Worm (Caenorhabditis elegans) whole organism, L3 larva: ENCODE data around the gene F59B10.2.

Source experiments
- R02D3.7 ChIP-seq: fragments of 150-350 bp; optimal IDR thresholded peaks from 2 replicates; lab custom pipeline; 2014; ENCODE audit warnings: missing biosample characterization, missing genetic modification characterization
- ceh-16 ChIP-seq: sonication (generic microtip); optimal IDR thresholded peaks from 2 replicates; lab custom pipeline; 2017; ENCODE audit warnings: missing biosample characterization, missing genetic modification characterization
- daf-12 ChIP-seq: fragments of 150-350 bp; optimal IDR thresholded peaks from 2 replicates; lab custom pipeline; 2014; ENCODE audit warnings: missing biosample characterization, missing genetic modification reagents, missing genetic modification characterization
- fkh-10 ChIP-seq: sonication (generic microtip); optimal IDR thresholded peaks from 2 replicates; lab custom pipeline; 2017; ENCODE audit warnings: missing biosample characterization, missing genetic modification reagents, missing genetic modification characterization
- fkh-2 ChIP-seq: fragments of 150-350 bp; optimal IDR thresholded peaks from 2 replicates; lab custom pipeline; 2014; ENCODE audit warnings: missing biosample characterization, missing genetic modification reagents, missing genetic modification characterization
- mdl-1 ChIP-seq: fragments of 150-350 bp; optimal IDR thresholded peaks from 2 replicates; lab custom pipeline; 2014; ENCODE audit warnings: missing biosample characterization, missing genetic modification characterization
- nfya-1 ChIP-seq: sonication (generic microtip); optimal IDR thresholded peaks from 2 replicates; lab custom pipeline; 2017; ENCODE audit warnings: missing genetic modification characterization, mild to moderate bottlenecking, missing compliant biosample characterization, antibody characterized with exemption, moderate library complexity; ENCODE audit not compliant: insufficient read depth
- nhr-12 ChIP-seq: fragments of 150-350 bp; optimal IDR thresholded peaks from 2 replicates; lab custom pipeline; 2014; ENCODE audit warnings: missing biosample characterization, missing genetic modification characterization
- pha-4 ChIP-seq: fragments of 150-350 bp; optimal IDR thresholded peaks from 2 replicates; lab custom pipeline; 2014; ENCODE audit warnings: missing biosample characterization, missing genetic modification reagents, missing genetic modification characterization
- skn-1 ChIP-seq: fragments of 150-350 bp; optimal IDR thresholded peaks from 2 replicates; lab custom pipeline; 2014; ENCODE audit warnings: missing biosample characterization, missing genetic modification characterization
- unc-39 ChIP-seq: sonication (generic microtip); optimal IDR thresholded peaks from 4 replicates; lab custom pipeline; 2017; ENCODE audit warnings: missing biosample characterization, missing genetic modification characterization

DNA sequence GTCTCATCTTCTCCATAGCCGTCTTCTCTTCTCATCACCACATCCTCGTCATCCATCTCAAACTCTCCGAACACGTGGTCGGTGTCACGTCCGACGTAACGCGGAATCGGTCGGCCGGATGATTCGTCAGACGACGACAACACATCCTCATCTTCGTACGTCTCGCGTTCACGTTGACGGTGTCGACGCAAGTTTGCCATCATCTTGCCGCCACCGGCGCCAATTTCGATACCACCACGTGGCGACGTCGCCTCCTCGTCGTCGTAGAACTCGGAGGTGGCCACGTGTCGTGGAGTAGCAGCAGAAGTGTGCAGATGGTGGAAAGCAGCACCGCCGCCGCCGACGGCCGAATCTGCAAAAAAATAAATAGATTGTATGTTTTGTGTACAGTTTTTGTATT, 37.7 kb upstream of the F59B10.2 start:
- TF ChIP-seq unc-39 (tag; lab: Kevin White, UChicago) (no peak), ceh-16 (tag; lab: Kevin White, UChicago) (no peak), fkh-2 (tag; lab: Kevin White, UChicago) (no peak), daf-12 (tag; lab: Kevin White, UChicago) (no peak), fkh-10 (GFP tag; lab: Kevin White, UChicago) (no peak), nhr-12 (tag; lab: Kevin White, UChicago) (no peak), pha-4 (tag; lab: Kevin White, UChicago) (no peak), nfya-1 (tag; lab: Kevin White, UChicago) (no peak), mdl-1 (tag; lab: Kevin White, UChicago) (no peak), R02D3.7 (tag; lab: Kevin White, UChicago) (no peak), skn-1 (tag; lab: Kevin White, UChicago) (no peak)
